Worm (Caenorhabditis elegans): Measurements from ENCODE around the gene Y45F10D.15.

Y45F10D.15 gene

DNA sequence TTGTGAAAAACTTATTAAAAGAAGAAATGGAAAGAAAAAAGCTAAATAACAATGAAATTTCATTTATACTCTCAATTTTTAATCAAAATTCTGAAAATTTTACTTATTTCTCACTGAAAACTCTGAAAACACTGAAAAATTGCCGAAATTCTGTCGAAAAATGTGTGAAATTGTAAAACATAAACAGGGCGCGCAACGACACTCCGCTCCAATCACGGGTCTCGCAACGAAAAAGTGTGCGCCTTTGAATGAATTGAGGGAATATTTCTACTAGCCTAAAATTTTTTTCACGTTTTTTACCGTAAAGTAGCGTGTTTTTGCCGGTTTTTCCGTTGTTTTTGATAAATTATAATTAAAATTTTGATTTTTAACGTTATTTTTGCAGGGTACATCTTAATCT is 43.3 kb downstream of the Y45F10D.15 start, which contains the start of gene rpl-18 (continued):
- TF ChIP-seq unc-62 (GFP tag; optimal IDR thresholded peaks at IDR 0.05) (no peak), snu-23 (GFP tag; optimal IDR thresholded peaks at IDR 0.05) (peak; percentile 87), nhr-28 (tag; optimal IDR thresholded peaks at IDR 0.05) (no peak), blmp-1 (tag; optimal IDR thresholded peaks at IDR 0.05) (peak; percentile 57), ztf-11 (tag; optimal IDR thresholded peaks at IDR 0.05) (no peak), pag-3 (tag; optimal IDR thresholded peaks at IDR 0.05; ENCODE audit: borderline replicate concordance, insufficient read depth) (no peak), unc-98 (GFP tag; IDR thresholded peaks at IDR 0.05) (no peak), swsn-7 (tag; optimal IDR thresholded peaks at IDR 0.05) (peak; percentile 71), unc-30 (tag; optimal IDR thresholded peaks at IDR 0.05) (no peak), hlh-4 (tag; optimal IDR thresholded peaks at IDR 0.05) (no peak), lin-15B (tag; optimal IDR thresholded peaks at IDR 0.05) (peak; percentile 95), nhr-237 (tag; optimal IDR thresholded peaks at IDR 0.05) (peak; percentile 38), unc-130 (tag; optimal IDR thresholded peaks at IDR 0.05) (peak; percentile 91), nhr-71 (tag; optimal IDR thresholded peaks at IDR 0.05) (peak; percentile 82), egl-27 (tag; optimal IDR thresholded peaks at IDR 0.05) (no peak), fkh-8 (tag; optimal IDR thresholded peaks at IDR 0.05) (peak; percentile 69), unc-86 (tag; optimal IDR thresholded peaks at IDR 0.05) (peak; percentile 54), ztf-4 (tag; optimal IDR thresholded peaks at IDR 0.05) (no peak), mab-9 (GFP tag; IDR thresholded peaks at IDR 0.05) (no peak), lin-13 (GFP tag; optimal IDR thresholded peaks at IDR 0.05) (peak; percentile 76), ceh-63 (GFP tag; optimal IDR thresholded peaks at IDR 0.05) (no peak), nhr-19 (GFP tag; conservative IDR thresholded peaks at IDR 0.05) (peak; percentile 62), mep-1 (tag; optimal IDR thresholded peaks at IDR 0.05) (peak; percentile 85), jun-1 (tag; optimal IDR thresholded peaks at IDR 0.05) (peak; percentile 50), ces-1 (GFP tag; optimal IDR thresholded peaks at IDR 0.05) (no peak), nhr-76 (tag; optimal IDR thresholded peaks at IDR 0.05) (no peak), mdl-1 (tag; optimal IDR thresholded peaks at IDR 0.05) (peak in 1 of 2 experiments; percentile 69), rnt-1 (tag; optimal IDR thresholded peaks at IDR 0.05) (peak; percentile 80), F16B12.6 (tag; optimal IDR thresholded peaks at IDR 0.05) (peak; percentile 66), hlh-17 (GFP tag; optimal IDR thresholded peaks at IDR 0.05; ENCODE audit: borderline replicate concordance) (no peak), zip-4 (GFP tag; optimal IDR thresholded peaks at IDR 0.05) (no peak), zag-1 (tag; optimal IDR thresholded peaks at IDR 0.05) (no peak), snpc-4 (tag; optimal IDR thresholded peaks at IDR 0.05) (peak; percentile 42), mef-2 (tag; optimal IDR thresholded peaks at IDR 0.05) (no peak), Y116A8C.19 (tag; optimal IDR thresholded peaks at IDR 0.05; ENCODE audit: borderline replicate concordance) (no peak), C34B4.2 (tag; optimal IDR thresholded peaks at IDR 0.05) (no peak), lin-35 (GFP tag; optimal IDR thresholded peaks at IDR 0.05) (peak; percentile 80 to 90), irx-1 (tag; optimal IDR thresholded peaks at IDR 0.05) (peak; percentile 59), nhr-84 (tag; optimal IDR thresholded peaks at IDR 0.05) (no peak), pax-3 (tag; optimal IDR thresholded peaks at IDR 0.05) (peak; percentile 25), hpl-2 (GFP tag; optimal IDR thresholded peaks at IDR 0.05) (no peak), lin-39 (tag; optimal IDR thresholded peaks at IDR 0.05) (peak; percentile 29), sptf-1 (tag; optimal IDR thresholded peaks at IDR 0.05) (no peak), nhr-47 (tag; optimal IDR thresholded peaks at IDR 0.05) (peak; percentile 79), aha-1 (tag; optimal IDR thresholded peaks at IDR 0.05) (no peak), aly-2 (tag; optimal IDR thresholded peaks at IDR 0.05) (peak; percentile 3), tlp-1 (tag; optimal IDR thresholded peaks at IDR 0.05) (no peak), elt-2 (tag; optimal IDR thresholded peaks at IDR 0.05) (peak; percentile 6), ets-5 (GFP tag; IDR thresholded peaks at IDR 0.05) (no peak), ceh-88 (GFP tag; IDR thresholded peaks at IDR 0.05) (no peak), lin-14 (GFP tag; optimal IDR thresholded peaks at IDR 0.05) (no peak), egl-13 (tag; optimal IDR thresholded peaks at IDR 0.05) (peak; percentile 48), nhr-85 (tag) (peak; percentile 72), elt-3 (tag; optimal IDR thresholded peaks at IDR 0.05) (peak in 2 of 6 experiments; percentile 60 to 87)

All from whole organism, L1 larva.